Worm (Caenorhabditis elegans): ENCODE data around the gene F18E9.3.

The F18E9.3 gene

DNA sequence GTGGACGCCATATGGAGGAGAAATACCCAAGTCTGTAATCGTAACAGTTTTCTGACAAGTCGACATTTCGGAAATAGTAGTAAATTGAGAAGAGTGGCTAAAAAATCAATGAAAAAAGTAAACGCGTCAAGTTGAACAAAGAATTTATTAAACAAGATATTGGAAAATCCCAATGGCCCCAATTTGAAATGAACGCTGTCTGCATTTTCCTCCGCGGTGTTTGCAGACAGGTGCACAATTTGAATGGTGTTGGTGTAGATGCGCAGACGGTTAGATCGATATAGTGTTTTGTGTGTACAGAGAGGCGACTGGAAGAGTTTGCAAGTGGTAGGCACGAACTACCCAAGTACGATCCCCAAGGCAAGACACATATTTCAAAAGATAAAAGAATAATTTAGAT is 19.1 kb downstream of the F18E9.3 start, which contains the start of the genes H35N09.2 and H35N09.1 (continued):
- TF ChIP-seq unc-86 (tag; optimal IDR thresholded peaks at IDR 0.05) = no peak
- TF ChIP-seq zag-1 (tag; optimal IDR thresholded peaks at IDR 0.05) = no peak
- peak; percentile 12 for TF ChIP-seq unc-130 (tag; optimal IDR thresholded peaks at IDR 0.05)
- peak; percentile 33 for TF ChIP-seq xbp-1 (tag; optimal IDR thresholded peaks at IDR 0.05)
- TF ChIP-seq nhr-71 (tag; optimal IDR thresholded peaks at IDR 0.05) = peak; percentile 49
- no peak for TF ChIP-seq C04F5.9 (tag; optimal IDR thresholded peaks at IDR 0.05)
- no peak for TF ChIP-seq tlp-1 (tag; optimal IDR thresholded peaks at IDR 0.05)
- TF ChIP-seq nhr-90 (tag; optimal IDR thresholded peaks at IDR 0.05; ENCODE audit: poor library complexity) = peak; percentile 32
- TF ChIP-seq hpl-2 (GFP tag; optimal IDR thresholded peaks at IDR 0.05) = no peak
- TF ChIP-seq lin-15B (tag; optimal IDR thresholded peaks at IDR 0.05) = no peak
- no peak for TF ChIP-seq fkh-4 (tag; optimal IDR thresholded peaks at IDR 0.05; ENCODE audit: borderline replicate concordance)
- TF ChIP-seq nhr-85 (tag) = no peak
- TF ChIP-seq egl-27 (tag; optimal IDR thresholded peaks at IDR 0.05) = no peak
- TF ChIP-seq skn-1 (tag; optimal IDR thresholded peaks at IDR 0.05) = peak; percentile 33
- TF ChIP-seq grh-1 (GFP tag; IDR thresholded peaks at IDR 0.05) = no peak
- TF ChIP-seq sup-37 (GFP tag; optimal IDR thresholded peaks at IDR 0.05) = no peak
- TF ChIP-seq ztf-4 (tag; optimal IDR thresholded peaks at IDR 0.05) = no peak
- no peak for TF ChIP-seq efl-3 (GFP tag; optimal IDR thresholded peaks at IDR 0.05)
- no peak for TF ChIP-seq irx-1 (tag; optimal IDR thresholded peaks at IDR 0.05)
- TF ChIP-seq blmp-1 (tag; optimal IDR thresholded peaks at IDR 0.05) = peak; percentile 35
- no peak for TF ChIP-seq C34B4.2 (tag; optimal IDR thresholded peaks at IDR 0.05)
- TF ChIP-seq nhr-77 (tag; optimal IDR thresholded peaks at IDR 0.05) = peak; percentile 25
- TF ChIP-seq ama-1 (optimal IDR thresholded peaks at IDR 0.05) = no peak
- peak; percentile 36 for TF ChIP-seq lin-13 (GFP tag; optimal IDR thresholded peaks at IDR 0.05)
- TF ChIP-seq mef-2 (tag; optimal IDR thresholded peaks at IDR 0.05) = no peak
- peak; percentile 34 for TF ChIP-seq rnt-1 (tag; optimal IDR thresholded peaks at IDR 0.05)
- no peak for TF ChIP-seq nhr-237 (tag; optimal IDR thresholded peaks at IDR 0.05)
- TF ChIP-seq pax-3 (tag; optimal IDR thresholded peaks at IDR 0.05) = no peak
- peak; percentile 88 for TF ChIP-seq F16B12.6 (tag; optimal IDR thresholded peaks at IDR 0.05)
- TF ChIP-seq mab-9 (GFP tag; IDR thresholded peaks at IDR 0.05) = no peak
- TF ChIP-seq unc-62 (GFP tag; optimal IDR thresholded peaks at IDR 0.05) = no peak
- TF ChIP-seq lin-35 (GFP tag; optimal IDR thresholded peaks at IDR 0.05) = peak; percentile 8 to 78
- TF ChIP-seq nhr-19 (GFP tag; conservative IDR thresholded peaks at IDR 0.05) = no peak
- no peak for TF ChIP-seq ceh-8 (GFP tag; optimal IDR thresholded peaks at IDR 0.05)
- TF ChIP-seq isw-1 (GFP tag; IDR thresholded peaks at IDR 0.05) = no peak
- peak; percentile 17 for TF ChIP-seq jun-1 (tag; optimal IDR thresholded peaks at IDR 0.05)
- no peak for TF ChIP-seq ets-5 (GFP tag; IDR thresholded peaks at IDR 0.05)
- TF ChIP-seq ztf-11 (tag; optimal IDR thresholded peaks at IDR 0.05) = no peak

DNA sequence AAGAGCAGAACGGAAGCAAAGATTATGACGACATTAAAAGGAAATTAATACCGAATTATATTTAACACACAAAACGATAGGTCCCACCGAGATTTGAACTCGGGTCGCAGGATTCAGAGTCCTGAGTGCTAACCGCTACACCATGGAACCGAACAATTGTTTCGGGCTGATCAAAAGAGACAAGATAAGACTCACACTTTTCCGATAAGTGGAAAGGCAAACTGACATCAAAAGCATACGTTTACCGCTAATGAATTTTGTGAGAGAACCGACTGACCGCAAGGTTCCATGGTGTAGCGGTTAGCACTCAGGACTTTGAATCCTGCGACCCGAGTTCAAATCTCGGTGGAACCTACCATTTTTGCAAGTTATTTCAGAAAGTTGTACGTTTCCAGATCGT is 22.8 kb downstream of the F18E9.3 start:
- TF ChIP-seq unc-62 (GFP tag; optimal IDR thresholded peaks at IDR 0.05) = no peak
- peak; percentile 36 for TF ChIP-seq nhr-77 (tag; optimal IDR thresholded peaks at IDR 0.05)
- TF ChIP-seq ztf-11 (tag; optimal IDR thresholded peaks at IDR 0.05) = no peak
- no peak for TF ChIP-seq tlp-1 (tag; optimal IDR thresholded peaks at IDR 0.05)
- no peak for TF ChIP-seq ets-5 (GFP tag; IDR thresholded peaks at IDR 0.05)
- TF ChIP-seq ztf-4 (tag; optimal IDR thresholded peaks at IDR 0.05) = no peak
- peak in 1 of 2 experiments; percentile 62 for TF ChIP-seq lin-35 (GFP tag; optimal IDR thresholded peaks at IDR 0.05)
- TF ChIP-seq fos-1 (tag; optimal IDR thresholded peaks at IDR 0.05) = no peak
- peak; percentile 4 for TF ChIP-seq mep-1 (tag; optimal IDR thresholded peaks at IDR 0.05)
- no peak for TF ChIP-seq nhr-76 (tag; optimal IDR thresholded peaks at IDR 0.05)
- TF ChIP-seq zag-1 (tag; optimal IDR thresholded peaks at IDR 0.05) = no peak
- peak; percentile 46 for TF ChIP-seq nhr-85 (tag)
- TF ChIP-seq lin-15B (tag; optimal IDR thresholded peaks at IDR 0.05) = no peak
- no peak for TF ChIP-seq xbp-1 (tag; optimal IDR thresholded peaks at IDR 0.05)
- TF ChIP-seq nhr-19 (GFP tag; conservative IDR thresholded peaks at IDR 0.05) = peak; percentile 62
- TF ChIP-seq mab-9 (GFP tag; IDR thresholded peaks at IDR 0.05) = no peak
- TF ChIP-seq snpc-4 (tag; optimal IDR thresholded peaks at IDR 0.05) = no peak
- peak; percentile 50 for TF ChIP-seq snu-23 (GFP tag; optimal IDR thresholded peaks at IDR 0.05)
- peak; percentile 54 for TF ChIP-seq nhr-20 (tag; optimal IDR thresholded peaks at IDR 0.05)
- TF ChIP-seq ceh-82 (tag; optimal IDR thresholded peaks at IDR 0.05) = peak in 2 of 3 experiments; percentile 11 to 23
- peak; percentile 14 for TF ChIP-seq lir-3 (tag; optimal IDR thresholded peaks at IDR 0.05; ENCODE audit: poor library complexity)
- no peak for TF ChIP-seq ceh-88 (GFP tag; IDR thresholded peaks at IDR 0.05)
- TF ChIP-seq fkh-4 (tag; optimal IDR thresholded peaks at IDR 0.05; ENCODE audit: borderline replicate concordance) = no peak
- peak in 2 of 6 experiments; percentile 10 for TF ChIP-seq elt-3 (tag; optimal IDR thresholded peaks at IDR 0.05)
- peak; percentile 72 for TF ChIP-seq nhr-90 (tag; optimal IDR thresholded peaks at IDR 0.05; ENCODE audit: poor library complexity)
- no peak for TF ChIP-seq unc-30 (tag; optimal IDR thresholded peaks at IDR 0.05)
- TF ChIP-seq isw-1 (GFP tag; IDR thresholded peaks at IDR 0.05) = no peak
- no peak for TF ChIP-seq sox-4 (tag; optimal IDR thresholded peaks at IDR 0.05)
- TF ChIP-seq sup-37 (GFP tag; optimal IDR thresholded peaks at IDR 0.05) = no peak
- TF ChIP-seq rnt-1 (tag; optimal IDR thresholded peaks at IDR 0.05) = peak; percentile 73
- TF ChIP-seq tbx-2 (tag; optimal IDR thresholded peaks at IDR 0.05) = peak; percentile 44
- peak; percentile 8 for TF ChIP-seq unc-130 (tag; optimal IDR thresholded peaks at IDR 0.05)
